Fruit fly (Drosophila melanogaster) whole organism, embryonic: ENCODE measurements around the gene sima.
A peak's percentile ranks its signal among the peaks of the same experiment; 100 is the strongest.

ENCODE experiments used
- ATbp ChIP-seq: fragments of 200-800 bp; sonication (Bioruptor generic); optimal IDR thresholded peaks from 2 replicates; lab custom pipeline; 2017; ENCODE audit warnings: missing biosample characterization, mild to moderate bottlenecking, missing genetic modification characterization, missing genetic modification reagents
- Abd-B ChIP-seq: fragments of 200-800 bp; sonication (Bioruptor generic); optimal IDR thresholded peaks from 2 replicates; lab custom pipeline; 2018; ENCODE audit warnings: missing biosample characterization, mild to moderate bottlenecking, missing genetic modification characterization, moderate library complexity
- Aef1 ChIP-seq: fragments of 200-800 bp; sonication (Bioruptor generic); IDR thresholded peaks from 3 replicates; pipeline ENCODE4 v1.3.6; 2022; ENCODE audit warnings: missing biosample characterization, missing genetic modification characterization
- CG10274 ChIP-seq: fragments of 200-800 bp; sonication (Bioruptor generic); optimal IDR thresholded peaks from 3 replicates; lab custom pipeline; 2017; ENCODE audit warnings: missing biosample characterization, mild to moderate bottlenecking, missing genetic modification characterization
- CG12744 ChIP-seq: fragments of 200-800 bp; sonication (Bioruptor generic); optimal IDR thresholded peaks from 2 replicates; lab custom pipeline; 2016; ENCODE audit warnings: missing biosample characterization, missing genetic modification characterization
- CG13123 ChIP-seq: fragments of 200-800 bp; sonication (Bioruptor generic); optimal IDR thresholded peaks from 2 replicates; lab custom pipeline; 2016; ENCODE audit warnings: missing biosample characterization, missing genetic modification characterization
- CG14860 ChIP-seq: fragments of 200-800 bp; sonication (Bioruptor generic); IDR thresholded peaks from 3 replicates; pipeline ENCODE4 v1.3.6; 2022; ENCODE audit warnings: missing biosample characterization, missing genetic modification characterization; ENCODE audit not compliant: partially characterized antibody
- CG16863 ChIP-seq: fragments of 200-800 bp; sonication (Bioruptor generic); optimal IDR thresholded peaks from 3 replicates; lab custom pipeline; 2016; ENCODE audit warnings: missing biosample characterization, missing genetic modification characterization
- CG18619 ChIP-seq: fragments of 200-800 bp; sonication (Bioruptor generic); optimal IDR thresholded peaks from 3 replicates; lab custom pipeline; 2017; ENCODE audit warnings: missing biosample characterization, mild to moderate bottlenecking, missing genetic modification characterization
- CG18764 ChIP-seq: fragments of 200-800 bp; sonication (Bioruptor generic); optimal IDR thresholded peaks from 3 replicates; lab custom pipeline; 2016; ENCODE audit warnings: missing biosample characterization, missing genetic modification characterization
- CG30020 ChIP-seq: fragments of 200-800 bp; optimal IDR thresholded peaks from 2 replicates; lab custom pipeline; 2019; ENCODE audit warnings: missing biosample characterization, mild to moderate bottlenecking, missing genetic modification characterization, moderate library complexity
- CG3838 ChIP-seq: fragments of 200-800 bp; sonication (Bioruptor generic); optimal IDR thresholded peaks from 3 replicates; lab custom pipeline; 2016; ENCODE audit warnings: missing biosample characterization, missing genetic modification characterization
- CG42726 ChIP-seq: fragments of 200-800 bp; sonication (Bioruptor generic); IDR thresholded peaks from 2 replicates; pipeline ENCODE4 v1.3.6; 2022; ENCODE audit warnings: missing biosample characterization, missing genetic modification characterization; ENCODE audit not compliant: partially characterized antibody
- CG4424 ChIP-seq: fragments of 200-800 bp; sonication (Bioruptor generic); optimal IDR thresholded peaks from 3 replicates; lab custom pipeline; 2016; ENCODE audit warnings: missing biosample characterization, missing genetic modification characterization
- CG4617 ChIP-seq: fragments of 200-800 bp; sonication (Bioruptor generic); optimal IDR thresholded peaks from 3 replicates; lab custom pipeline; 2016; ENCODE audit warnings: missing biosample characterization, missing genetic modification characterization, borderline replicate concordance
- CG4730 ChIP-seq: fragments of 200-800 bp; sonication (Bioruptor generic); IDR thresholded peaks from 2 replicates; pipeline ENCODE4 v1.3.6; 2022; ENCODE audit warnings: missing biosample characterization, missing genetic modification characterization
- CG6272 ChIP-seq: fragments of 200-800 bp; sonication (Bioruptor generic); IDR thresholded peaks from 2 replicates; pipeline ENCODE4 v1.3.6; 2022; ENCODE audit warnings: missing biosample characterization, missing genetic modification characterization
- CG7745 ChIP-seq: fragments of 200-800 bp; sonication (Bioruptor generic); optimal IDR thresholded peaks from 2 replicates; lab custom pipeline; 2018; ENCODE audit warnings: missing biosample characterization, mild to moderate bottlenecking, missing genetic modification characterization, moderate library complexity
- CG8281 ChIP-seq: fragments of 200-800 bp; sonication (Bioruptor generic); optimal IDR thresholded peaks from 2 replicates; lab custom pipeline; 2018; ENCODE audit warnings: missing biosample characterization, mild to moderate bottlenecking, missing genetic modification characterization, moderate library complexity
- CG8478 ChIP-seq: fragments of >200 bp; optimal IDR thresholded peaks from 2 replicates; lab custom pipeline; 2018
- CG9609 ChIP-seq: fragments of 200-800 bp; sonication (Bioruptor generic); optimal IDR thresholded peaks from 3 replicates; lab custom pipeline; 2016; ENCODE audit warnings: missing biosample characterization, missing genetic modification characterization
- CG9727 ChIP-seq: fragments of 200-800 bp; sonication (Bioruptor generic); optimal IDR thresholded peaks from 3 replicates; lab custom pipeline; 2017; ENCODE audit warnings: missing biosample characterization, mild to moderate bottlenecking, missing genetic modification characterization
- Camta ChIP-seq: fragments of 200-800 bp; sonication (Bioruptor generic); optimal IDR thresholded peaks from 2 replicates; lab custom pipeline; 2016; ENCODE audit warnings: missing biosample characterization, missing genetic modification characterization
- Dfd ChIP-seq, 2 experiments: fragments of >200 bp; optimal IDR thresholded peaks; 2 replicates each; lab custom pipeline; 2017; ENCODE audit warnings: missing biosample characterization in 2 of 2, missing genetic modification characterization in 2 of 2
- Dip2 ChIP-seq: fragments of 200-800 bp; sonication (Bioruptor generic); IDR thresholded peaks from 2 replicates; pipeline ENCODE4 v1.3.6; 2022; ENCODE audit warnings: missing biosample characterization, missing genetic modification characterization
- Dll ChIP-seq: fragments of 200-800 bp; sonication (Bioruptor generic); IDR thresholded peaks from 4 replicates; pipeline ENCODE4 v1.3.6; 2022; ENCODE audit warnings: missing biosample characterization, missing genetic modification characterization; ENCODE audit not compliant: partially characterized antibody
- Hey ChIP-seq: fragments of 200-800 bp; sonication (Bioruptor generic); optimal IDR thresholded peaks from 3 replicates; lab custom pipeline; 2018; ENCODE audit warnings: missing biosample characterization, mild to moderate bottlenecking, missing genetic modification characterization
- HmgD ChIP-seq: fragments of 200-800 bp; sonication (Bioruptor generic); optimal IDR thresholded peaks from 3 replicates; lab custom pipeline; 2016; ENCODE audit warnings: missing biosample characterization, missing genetic modification characterization
- Nf-YC ChIP-seq: fragments of 200-800 bp; optimal IDR thresholded peaks from 3 replicates; lab custom pipeline; 2019; ENCODE audit warnings: missing biosample characterization, mild to moderate bottlenecking, missing genetic modification characterization, moderate library complexity
- Opbp ChIP-seq: fragments of 200-800 bp; sonication (Bioruptor generic); IDR thresholded peaks from 3 replicates; pipeline ENCODE4 v1.3.6; 2022; ENCODE audit warnings: missing biosample characterization, missing genetic modification characterization; ENCODE audit not compliant: partially characterized antibody
- Sox102F ChIP-seq: fragments of 200-800 bp; sonication (Bioruptor generic); optimal IDR thresholded peaks from 2 replicates; lab custom pipeline; 2018; ENCODE audit warnings: missing biosample characterization, mild to moderate bottlenecking, missing genetic modification characterization, moderate library complexity
- chm ChIP-seq: fragments of 200-800 bp; sonication (Bioruptor generic); IDR thresholded peaks from 2 replicates; pipeline ENCODE4 v1.3.6; 2022; ENCODE audit warnings: missing biosample characterization, missing genetic modification characterization
- dmrt11E ChIP-seq: fragments of 200-800 bp; sonication (Bioruptor generic); optimal IDR thresholded peaks from 3 replicates; lab custom pipeline; 2018; ENCODE audit warnings: missing biosample characterization, mild to moderate bottlenecking, missing genetic modification characterization, moderate library complexity
- dysf ChIP-seq: fragments of 200-800 bp; sonication (Bioruptor generic); IDR thresholded peaks from 3 replicates; pipeline ENCODE4 v1.3.6; 2022; ENCODE audit warnings: missing biosample characterization, missing genetic modification characterization
- en ChIP-seq: fragments of 200-800 bp; sonication (Bioruptor generic); optimal IDR thresholded peaks from 2 replicates; lab custom pipeline; 2016; ENCODE audit warnings: missing biosample characterization, missing genetic modification characterization
- eve ChIP-seq, 2 experiments: fragments of >200 bp; optimal IDR thresholded peaks; 2 replicates each; lab custom pipeline; 2017; ENCODE audit warnings: missing biosample characterization in 2 of 2, missing genetic modification characterization in 2 of 2
- ewg ChIP-seq: fragments of 200-800 bp; sonication (Bioruptor generic); optimal IDR thresholded peaks from 3 replicates; lab custom pipeline; 2017; ENCODE audit warnings: mild to moderate bottlenecking, missing biosample characterization, missing genetic modification reagents, missing genetic modification characterization
- exex ChIP-seq: fragments of 200-800 bp; sonication (Bioruptor generic); optimal IDR thresholded peaks from 4 replicates; lab custom pipeline; 2018; ENCODE audit warnings: missing biosample characterization, mild to moderate bottlenecking, missing genetic modification characterization, moderate library complexity
- gcm ChIP-seq: fragments of 200-800 bp; sonication (Bioruptor generic); optimal IDR thresholded peaks from 2 replicates; lab custom pipeline; 2019; ENCODE audit warnings: missing biosample characterization, mild to moderate bottlenecking, missing genetic modification characterization, moderate library complexity
- gcm2 ChIP-seq: fragments of 200-800 bp; sonication (Bioruptor generic); optimal IDR thresholded peaks from 2 replicates; lab custom pipeline; 2016; ENCODE audit warnings: missing biosample characterization, missing genetic modification characterization
- grn ChIP-seq: fragments of 200-800 bp; sonication (Bioruptor generic); optimal IDR thresholded peaks from 3 replicates; lab custom pipeline; 2017; ENCODE audit warnings: missing biosample characterization, missing genetic modification characterization
- nom ChIP-seq: fragments of 200-800 bp; sonication (Bioruptor generic); optimal IDR thresholded peaks from 2 replicates; lab custom pipeline; 2017; ENCODE audit warnings: missing biosample characterization, missing genetic modification characterization, mild to moderate bottlenecking, moderate library complexity, missing genetic modification reagents
- oc ChIP-seq: fragments of 200-800 bp; sonication (Bioruptor generic); optimal IDR thresholded peaks from 2 replicates; lab custom pipeline; 2018; ENCODE audit warnings: missing biosample characterization, mild to moderate bottlenecking, missing genetic modification characterization, moderate library complexity
- odd ChIP-seq: fragments of 200-800 bp; sonication (Bioruptor generic); optimal IDR thresholded peaks from 2 replicates; lab custom pipeline; 2017; ENCODE audit warnings: missing biosample characterization, mild to moderate bottlenecking, missing genetic modification characterization
- otp ChIP-seq: fragments of 200-800 bp; sonication (Bioruptor generic); IDR thresholded peaks from 3 replicates; pipeline ENCODE4, ENCODE4 v1.3.6; 2022; ENCODE audit warnings: missing biosample characterization, missing genetic modification characterization
- pan ChIP-seq, 4 experiments: fragments of >200 bp in 3 of 4; fragments of 200-800 bp in 1 of 4; sonication (Bioruptor generic) in 1 of 4; optimal IDR thresholded peaks in 3 of 4; IDR thresholded peaks in 1 of 4; 2 replicates each; pipeline versions ENCODE4 v1.3.6 to Lab custom; 2017 to 2022; ENCODE audit warnings: missing biosample characterization in 2 of 4, missing genetic modification characterization in 2 of 4, mixed read lengths in 1 of 4
- peb ChIP-seq: fragments of 200-800 bp; sonication (Bioruptor generic); IDR thresholded peaks from 2 replicates; pipeline ENCODE4 v1.3.6; 2022; ENCODE audit warnings: missing biosample characterization, missing genetic modification characterization
- ranshi ChIP-seq: fragments of 200-800 bp; sonication (Bioruptor generic); IDR thresholded peaks from 2 replicates; pipeline ENCODE4 v1.3.6; 2022; ENCODE audit warnings: missing biosample characterization, missing genetic modification characterization
- shn ChIP-seq: fragments of 200-800 bp; sonication (Bioruptor generic); optimal IDR thresholded peaks from 3 replicates; lab custom pipeline; 2016; ENCODE audit warnings: missing biosample characterization, missing genetic modification characterization
- sim ChIP-seq: fragments of 200-800 bp; sonication (Bioruptor generic); IDR thresholded peaks from 2 replicates; pipeline ENCODE4 v1.3.6; 2022; ENCODE audit warnings: missing biosample characterization, missing genetic modification characterization
- sr ChIP-seq: fragments of 200-800 bp; sonication (Bioruptor generic); IDR thresholded peaks from 3 replicates; pipeline ENCODE4 v1.3.6; 2022; ENCODE audit warnings: missing biosample characterization, missing genetic modification characterization
- trem ChIP-seq: fragments of 200-800 bp; optimal IDR thresholded peaks from 3 replicates; lab custom pipeline; 2019; ENCODE audit warnings: missing biosample characterization, mild to moderate bottlenecking, missing genetic modification characterization, moderate library complexity

sima gene

dm6 chr3R:30039494-30039893, 18.6 kb upstream of the sima start, which contains the start of the genes janA, Sry-alpha and Sry-beta (continued):
- TF ChIP-seq Camta (GFP tag; lab: Kevin White, UChicago) (no peak), CG16863 (GFP tag; lab: Kevin White, UChicago) (no peak), CG30020 (peak; percentile 67), CG9609 (no peak), CG18619 (GFP tag; lab: Kevin White, UChicago) (no peak), CG13123 (GFP tag; lab: Kevin White, UChicago) (no peak), Dip2 (GFP tag; lab: Robert Waterston, UW) (no peak), gcm (GFP tag; lab: Kevin White, UChicago) (no peak), Dfd (GFP tag; optimal IDR thresholded peaks at IDR 0.05; lab: Kevin White, UChicago) (no peak), CG4730 (no peak), exex (tag; lab: Kevin White, UChicago) (no peak), Aef1 (GFP tag; lab: Robert Waterston, UW) (no peak), ranshi (GFP tag; lab: Robert Waterston, UW) (no peak), CG9727 (no peak), trem (tag; lab: Kevin White, UChicago) (peak; percentile 75), Nf-YC (tag; lab: Kevin White, UChicago) (peak; percentile 17), dysf (GFP tag; lab: Robert Waterston, UW) (no peak), en (GFP tag; lab: Kevin White, UChicago) (no peak), nom (GFP tag; lab: Kevin White, UChicago) (no peak), Hey (tag; lab: Kevin White, UChicago) (no peak), sr (GFP tag; lab: Robert Waterston, UW) (no peak), CG4424 (GFP tag; lab: Kevin White, UChicago) (no peak), CG8478 (lab: Kevin White, UChicago) (no peak), CG7745 (tag; lab: Kevin White, UChicago) (no peak), CG4617 (peak; percentile 92), dmrt11E (tag; lab: Kevin White, UChicago) (no peak), ewg (no peak), eve (GFP tag; optimal IDR thresholded peaks at IDR 0.05; lab: Kevin White, UChicago) (no peak), pan (optimal IDR thresholded peaks at IDR 0.05; lab: Kevin White, UChicago) (no peak), pan (GFP tag; optimal IDR thresholded peaks at IDR 0.05 in 1 of 2, IDR thresholded peaks at IDR 0.05 in 1 of 2) (no peak), Abd-B (no peak), oc (no peak), CG12744 (no peak), chm (GFP tag; lab: Robert Waterston, UW) (no peak), CG3838 (no peak), otp (GFP tag; lab: Robert Waterston, UW) (no peak), gcm2 (GFP tag; lab: Kevin White, UChicago) (no peak), CG42726 (peak; percentile 97), sim (GFP tag; lab: Robert Waterston, UW) (no peak), CG18764 (GFP tag; lab: Kevin White, UChicago) (no peak), Sox102F (GFP tag; lab: Kevin White, UChicago) (no peak), CG6272 (GFP tag; lab: Robert Waterston, UW) (peak; percentile 29; the same call in 1 of the 2 replicates), Opbp (GFP tag; lab: Robert Waterston, UW) (peak; percentile 98), peb (GFP tag; lab: Robert Waterston, UW) (no peak), odd (GFP tag; lab: Kevin White, UChicago) (no peak), HmgD (no peak), ATbp (GFP tag; lab: Kevin White, UChicago) (no peak), Dll (GFP tag; lab: Robert Waterston, UW) (peak; percentile 100), CG14860 (GFP tag; lab: Robert Waterston, UW) (peak; percentile 99), grn (GFP tag; lab: Kevin White, UChicago) (no peak), CG10274 (GFP tag; lab: Kevin White, UChicago) (no peak), shn (GFP tag; lab: Kevin White, UChicago) (no peak), CG8281 (tag; lab: Kevin White, UChicago) (no peak)
